Worm (Caenorhabditis elegans) whole organism, L4 larva: ENCODE data around the gene ceh-74.
"Not testable (repeated sequence)": the region's sequence is repeated elsewhere in the genome, so short reads cannot be mapped to it uniquely, and the experiment has no call there.

Experiments used
- F37D6.2 ChIP-seq: sonication (generic microtip); optimal IDR thresholded peaks from 2 replicates; lab custom pipeline; 2016; ENCODE audit warnings: mild to moderate bottlenecking, missing genetic modification characterization, missing compliant biosample characterization
- aly-2 ChIP-seq: sonication (generic microtip); optimal IDR thresholded peaks from 2 replicates; lab custom pipeline; 2018; ENCODE audit warnings: missing biosample characterization, missing genetic modification characterization
- nhr-77 ChIP-seq: fragments of 150-350 bp; optimal IDR thresholded peaks from 2 replicates; lab custom pipeline; 2014; ENCODE audit warnings: missing biosample characterization, missing genetic modification characterization
- unc-62 ChIP-seq, 3 experiments: fragments of 150-350 bp in 1 of 3; sonication (generic microtip); optimal IDR thresholded peaks in 2 of 3; peaks in 1 of 3; 1 replicate in 1 of 3; 2 replicates in 2 of 3; lab custom pipeline; 2014 to 2017; ENCODE audit warnings: missing biosample characterization in 3 of 3, missing genetic modification characterization in 3 of 3, missing genetic modification reagents in 3 of 3, missing genotype in 1 of 3
- ztf-11 ChIP-seq: fragments of 150-350 bp; optimal IDR thresholded peaks from 2 replicates; lab custom pipeline; 2014; ENCODE audit warnings: missing biosample characterization, missing genetic modification characterization

ce11 chrV:14137766-14138165 is 40.1 kb upstream of the ceh-74 start, which contains the start of gene AH10.4:
- not testable (repeated sequence) for TF ChIP-seq ztf-11; unc-62 (GFP tag; optimal IDR thresholded peaks at IDR 0.05 in 1 of 2; lab: Kevin White, UChicago); unc-62 (tag; optimal IDR thresholded peaks at IDR 0.05; lab: Kevin White, UChicago); aly-2 (tag; lab: Kevin White, UChicago); F37D6.2 (tag; lab: Kevin White, UChicago); nhr-77 (tag; lab: Kevin White, UChicago)
